Worm (Caenorhabditis elegans): ENCODE results near the gene fbxb-63.

ce11 chrV:19285921-19286320 is 17.6 kb downstream of the fbxb-63 start:
- TF ChIP-seq tbx-2 (tag; optimal IDR thresholded peaks at IDR 0.05) (no peak), nhr-12 (tag; optimal IDR thresholded peaks at IDR 0.05) (no peak), nhr-11 (tag; optimal IDR thresholded peaks at IDR 0.05) (no peak), fkh-2 (tag; optimal IDR thresholded peaks at IDR 0.05) (no peak), ZK546.5 (tag; optimal IDR thresholded peaks at IDR 0.05) (no peak), skn-1 (tag; optimal IDR thresholded peaks at IDR 0.05) (no peak)
